Worm (Caenorhabditis elegans): ENCODE data around the gene tin-9.2.

DNA sequence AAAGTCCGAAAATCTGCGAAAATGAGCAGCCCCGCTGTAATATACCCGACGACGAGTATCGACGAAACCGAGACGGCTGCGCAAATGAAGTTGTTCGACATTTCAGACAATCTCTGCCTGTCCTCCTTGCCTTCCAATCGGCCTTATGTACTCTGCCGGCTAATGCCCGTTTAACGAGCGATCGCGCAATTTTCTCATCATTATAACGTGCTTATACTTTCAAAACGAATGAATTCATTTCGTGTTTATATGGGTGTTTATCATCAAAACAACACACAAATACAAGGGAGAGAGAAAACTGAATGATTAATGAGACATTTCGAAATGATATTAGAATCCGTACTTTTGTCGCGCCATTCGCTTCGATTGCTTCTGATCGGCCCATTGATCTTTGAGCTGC lies 7.8 kb upstream of the tin-9.2 start, which contains the start of gene col-132:
- TF ChIP-seq skn-1 (tag; optimal IDR thresholded peaks at IDR 0.05): no peak
- TF ChIP-seq snpc-4 (tag; optimal IDR thresholded peaks at IDR 0.05): no peak
